Worm (Caenorhabditis elegans) whole organism, L2 larva: ENCODE measurements around the gene F48F5.6.

ENCODE experiments used
- F13H6.1 ChIP-seq: sonication (generic microtip); optimal IDR thresholded peaks from 2 replicates; lab custom pipeline; 2016; ENCODE audit warnings: missing genetic modification characterization, missing compliant biosample characterization
- alr-1 ChIP-seq: fragments of 150-350 bp; optimal IDR thresholded peaks from 2 replicates; lab custom pipeline; 2014; ENCODE audit warnings: missing biosample characterization, missing genetic modification characterization
- aly-2 ChIP-seq: fragments of 150-350 bp; optimal IDR thresholded peaks from 2 replicates; lab custom pipeline; 2014; ENCODE audit warnings: missing biosample characterization, missing genetic modification characterization
- blmp-1 ChIP-seq: sonication (generic microtip); optimal IDR thresholded peaks from 2 replicates; lab custom pipeline; 2017; ENCODE audit warnings: missing genetic modification characterization, mild to moderate bottlenecking, missing compliant biosample characterization, antibody characterized with exemption, moderate library complexity; ENCODE audit not compliant: insufficient read depth
- elt-3 ChIP-seq: sonication (generic microtip); optimal IDR thresholded peaks from 2 replicates; lab custom pipeline; 2017; ENCODE audit warnings: missing biosample characterization, missing genetic modification characterization
- fos-1 ChIP-seq: fragments of 150-350 bp; optimal IDR thresholded peaks from 2 replicates; lab custom pipeline; 2014; ENCODE audit warnings: missing biosample characterization, missing genetic modification characterization
- lin-13 ChIP-seq: fragments of 150-350 bp; optimal IDR thresholded peaks from 2 replicates; lab custom pipeline; 2014; ENCODE audit warnings: missing biosample characterization, missing genetic modification reagents, missing genetic modification characterization
- nhr-11 ChIP-seq: fragments of 150-350 bp; optimal IDR thresholded peaks from 2 replicates; lab custom pipeline; 2014; ENCODE audit warnings: missing biosample characterization, missing genetic modification characterization
- nhr-12 ChIP-seq: fragments of 150-350 bp; optimal IDR thresholded peaks from 2 replicates; lab custom pipeline; 2014; ENCODE audit warnings: missing biosample characterization, missing genetic modification characterization
- nhr-237 ChIP-seq: fragments of 150-350 bp; optimal IDR thresholded peaks from 2 replicates; lab custom pipeline; 2014; ENCODE audit warnings: missing biosample characterization, missing genetic modification characterization
- skn-1 ChIP-seq: sonication (generic microtip); optimal IDR thresholded peaks from 2 replicates; lab custom pipeline; 2017; ENCODE audit warnings: missing biosample characterization, missing genetic modification characterization
- snpc-4 ChIP-seq: fragments of 150-350 bp; optimal IDR thresholded peaks from 2 replicates; lab custom pipeline; 2014; ENCODE audit warnings: missing biosample characterization, missing genetic modification characterization
- unc-62 ChIP-seq: fragments of 150-350 bp; optimal IDR thresholded peaks from 2 replicates; lab custom pipeline; 2014; ENCODE audit warnings: missing biosample characterization, missing genetic modification reagents, missing genetic modification characterization

DNA sequence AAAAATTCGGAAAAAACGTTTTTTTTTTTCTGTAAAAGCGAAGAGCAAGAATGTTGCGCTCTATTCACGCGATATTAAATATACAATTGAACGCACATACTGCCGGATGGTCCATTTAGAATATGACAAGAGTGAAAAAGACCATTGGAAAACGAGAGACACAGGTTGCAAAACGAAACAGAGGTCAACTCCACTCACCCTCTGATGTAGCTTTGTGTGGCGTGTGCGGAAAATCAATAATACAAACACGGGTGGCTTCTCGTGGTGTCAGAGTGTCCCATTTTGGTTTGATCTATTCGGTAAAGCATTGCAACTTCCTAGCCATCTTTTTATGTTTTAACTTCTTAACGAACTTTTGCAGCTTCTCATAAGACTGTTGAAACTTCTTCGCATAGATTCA is 11.8 kb upstream of the F48F5.6 start:
- TF ChIP-seq nhr-237 (tag; lab: Kevin White, UChicago): no peak
- no peak for TF ChIP-seq blmp-1 (tag; lab: Kevin White, UChicago)
- no peak for TF ChIP-seq snpc-4 (tag; lab: Kevin White, UChicago)
- no peak for TF ChIP-seq lin-13
- no peak for TF ChIP-seq nhr-11
- no peak for TF ChIP-seq skn-1 (tag; lab: Kevin White, UChicago)
- TF ChIP-seq F13H6.1 (tag; lab: Kevin White, UChicago): no peak
- TF ChIP-seq nhr-12 (tag; lab: Kevin White, UChicago): no peak
- no peak for TF ChIP-seq fos-1 (tag; lab: Kevin White, UChicago)
- TF ChIP-seq elt-3 (tag; lab: Kevin White, UChicago): no peak
- no peak for TF ChIP-seq aly-2 (tag; lab: Kevin White, UChicago)
- no peak for TF ChIP-seq alr-1 (tag; lab: Kevin White, UChicago)
- no peak for TF ChIP-seq unc-62 (GFP tag; lab: Kevin White, UChicago)
